Worm (Caenorhabditis elegans): ENCODE results near the gene klp-19.

Gene klp-19

ce11 chrIII:13307107-13307506 lies at the start of gene klp-19, which contains the start of gene slc-36.1:
Gene klp-19, minus strand, starts transcription at chrIII:13307259.
Gene slc-36.1, plus strand, starts transcription at chrIII:13307502.
- TF ChIP-seq snpc-4 (GFP tag; optimal IDR thresholded peaks at IDR 0.05) (no peak), snpc-4 (tag; optimal IDR thresholded peaks at IDR 0.05) (no peak), ceh-100 (GFP tag; IDR thresholded peaks at IDR 0.05) (peak; percentile 48), T26A5.8 (tag; optimal IDR thresholded peaks at IDR 0.05) (no peak), hrde-1 (tag; optimal IDR thresholded peaks at IDR 0.05; ENCODE audit: borderline replicate concordance) (no peak), F23B12.7 (tag; optimal IDR thresholded peaks at IDR 0.05; ENCODE audit: insufficient read depth) (peak; percentile 78), lsl-1 (GFP tag; optimal IDR thresholded peaks at IDR 0.05) (peak; percentile 64), ztf-18 (tag; optimal IDR thresholded peaks at IDR 0.05) (no peak), madf-8 (GFP tag; conservative IDR thresholded peaks at IDR 0.05) (peak; percentile 52; the same call in 1 of the 2 replicates), F52B5.7 (tag; optimal IDR thresholded peaks at IDR 0.05) (no peak), snpc-3.4 (tag; optimal IDR thresholded peaks at IDR 0.05) (peak; percentile 51), snpc-1.3 (tag; optimal IDR thresholded peaks at IDR 0.05; ENCODE audit: insufficient read depth) (peak; percentile 56), athp-1 (tag; optimal IDR thresholded peaks at IDR 0.05) (peak; percentile 53), egrh-3 (GFP tag; IDR thresholded peaks at IDR 0.05) (peak; percentile 62), rcor-1 (GFP tag; IDR thresholded peaks at IDR 0.05) (peak; percentile 47), C17E4.6 (GFP tag; IDR thresholded peaks at IDR 0.05) (peak; percentile 37; the same call in 1 of the 2 replicates), lin-54 (GFP tag; optimal IDR thresholded peaks at IDR 0.05) (peak; percentile 78), F33H1.4 (GFP tag; IDR thresholded peaks at IDR 0.05) (peak; percentile 69), lir-1 (GFP tag; conservative IDR thresholded peaks at IDR 0.05) (no peak), bed-2 (GFP tag; IDR thresholded peaks at IDR 0.05) (no peak), attf-6 (GFP tag; IDR thresholded peaks at IDR 0.05) (no peak), lin-35 (GFP tag; optimal IDR thresholded peaks at IDR 0.05) (peak in 1 of 3 experiments; percentile 44), dpl-1 (GFP tag; optimal IDR thresholded peaks at IDR 0.05) (peak; percentile 84), ceh-91 (GFP tag; IDR thresholded peaks at IDR 0.05) (peak; percentile 66), efl-1 (GFP tag; optimal IDR thresholded peaks at IDR 0.05) (peak; percentile 88), dox-1 (GFP tag; IDR thresholded peaks at IDR 0.05) (peak; percentile 68), madf-6 (GFP tag; IDR thresholded peaks at IDR 0.05) (peak; percentile 90), cebp-1 (GFP tag; IDR thresholded peaks at IDR 0.05) (no peak), cebp-1 (tag; optimal IDR thresholded peaks at IDR 0.05) (peak; percentile 41), D2030.7 (GFP tag; IDR thresholded peaks at IDR 0.05) (peak; percentile 86), hmg-1.2 (GFP tag; IDR thresholded peaks at IDR 0.05) (peak; percentile 13; the same call in 1 of the 2 replicates), F39B2.1 (GFP tag; IDR thresholded peaks at IDR 0.05) (no peak), xnd-1 (tag; optimal IDR thresholded peaks at IDR 0.05) (peak; percentile 60), mcd-1 (GFP tag; IDR thresholded peaks at IDR 0.05) (peak; percentile 62), tbp1 (GFP tag; optimal IDR thresholded peaks at IDR 0.05) (peak; percentile 11), sdz-38 (tag; optimal IDR thresholded peaks at IDR 0.05) (no peak)

ce11 chrIII:13350964-13351363 lies 43.9 kb upstream of the klp-19 start:
- TF ChIP-seq hlh-12 (tag; optimal IDR thresholded peaks at IDR 0.05) (no peak), nhr-90 (tag; optimal IDR thresholded peaks at IDR 0.05) (no peak), mcd-1 (GFP tag; IDR thresholded peaks at IDR 0.05) (no peak), K12H6.12 (tag; optimal IDR thresholded peaks at IDR 0.05) (no peak), hmg-20 (GFP tag; IDR thresholded peaks at IDR 0.05) (no peak), ceh-58 (GFP tag; IDR thresholded peaks at IDR 0.05) (no peak)

Measured in whole organism, young adult.